Worm (Caenorhabditis elegans): ENCODE results near the gene R04B3.1.

DNA sequence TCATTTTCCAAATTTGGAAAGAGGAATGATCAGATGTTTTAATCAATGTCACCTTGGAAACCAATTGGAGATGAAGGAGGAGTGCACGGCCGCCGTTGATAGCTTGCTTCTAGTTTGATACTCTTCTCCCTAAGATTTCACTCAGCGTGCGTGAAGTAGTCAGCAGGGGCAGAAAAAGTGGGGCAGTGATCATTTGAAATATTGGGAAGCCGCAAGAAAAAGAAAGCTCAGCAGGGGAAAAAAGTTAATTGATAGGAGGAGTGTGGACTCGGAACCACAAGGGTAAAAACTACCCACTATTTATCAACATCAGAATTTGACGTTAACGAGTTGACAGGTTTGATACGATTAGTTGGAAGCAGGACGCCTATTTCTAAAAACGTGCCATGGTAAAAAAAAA, 37.2 kb upstream of the R04B3.1 start, which contains the start of gene K02E10.7:
- TF ChIP-seq ceh-30 (tag; optimal IDR thresholded peaks at IDR 0.05) (no peak), syd-9 (tag; optimal IDR thresholded peaks at IDR 0.05) (no peak), gmeb-2 (tag; optimal IDR thresholded peaks at IDR 0.05) (no peak), pros-1 (tag; optimal IDR thresholded peaks at IDR 0.05) (no peak), K02D7.2 (tag; optimal IDR thresholded peaks at IDR 0.05) (no peak), mec-3 (tag; optimal IDR thresholded peaks at IDR 0.05; ENCODE audit: borderline replicate concordance) (no peak), pag-3 (tag; optimal IDR thresholded peaks at IDR 0.05; ENCODE audit: borderline replicate concordance) (no peak), fkh-6 (tag; optimal IDR thresholded peaks at IDR 0.05) (no peak), lin-11 (tag; optimal IDR thresholded peaks at IDR 0.05) (no peak), ama-1 (optimal IDR thresholded peaks at IDR 0.05) (no peak), ets-4 (tag; optimal IDR thresholded peaks at IDR 0.05) (no peak), elt-2 (tag; optimal IDR thresholded peaks at IDR 0.05) (no peak), eyg-1 (tag; optimal IDR thresholded peaks at IDR 0.05) (no peak), pha-2 (tag; optimal IDR thresholded peaks at IDR 0.05) (no peak)
